Fruit fly (Drosophila melanogaster) whole organism, embryonic: ENCODE measurements around the gene Nepl12.
A peak's percentile ranks its signal among the peaks of the same experiment; 100 is the strongest.

Source experiments
- Atf6 ChIP-seq: fragments of 200-800 bp; sonication (Bioruptor generic); IDR thresholded peaks from 2 replicates; pipeline ENCODE4 v1.3.6; 2022; ENCODE audit warnings: missing biosample characterization, missing genetic modification characterization
- CG11093 ChIP-seq: fragments of 200-800 bp; sonication (Bioruptor generic); IDR thresholded peaks from 3 replicates; pipeline ENCODE4 v1.3.6; 2022; ENCODE audit warnings: missing biosample characterization, missing genetic modification characterization
- CG11456 ChIP-seq: fragments of 200-800 bp; sonication (Bioruptor generic); IDR thresholded peaks from 3 replicates; pipeline ENCODE4 v1.3.6; 2022; ENCODE audit warnings: missing biosample characterization, missing genetic modification characterization
- CG13424 ChIP-seq: fragments of 200-800 bp; sonication (Bioruptor generic); optimal IDR thresholded peaks from 2 replicates; lab custom pipeline; 2019; ENCODE audit warnings: missing biosample characterization, mild to moderate bottlenecking, missing genetic modification characterization, moderate library complexity
- CG14014 ChIP-seq: fragments of 200-800 bp; sonication (Bioruptor generic); IDR thresholded peaks from 2 replicates; pipeline ENCODE4 v1.3.6; 2022; ENCODE audit warnings: missing biosample characterization, missing genetic modification characterization
- CG1603 ChIP-seq: fragments of 200-800 bp; sonication (Bioruptor generic); optimal IDR thresholded peaks from 2 replicates; lab custom pipeline; 2019; ENCODE audit warnings: missing biosample characterization, mild to moderate bottlenecking, missing genetic modification characterization, moderate library complexity
- CG16813 ChIP-seq: fragments of 200-800 bp; sonication (Bioruptor generic); IDR thresholded peaks from 3 replicates; pipeline ENCODE4 v1.3.6; 2022; ENCODE audit warnings: missing biosample characterization, missing genetic modification characterization; ENCODE audit not compliant: partially characterized antibody
- CG1792 ChIP-seq: fragments of 200-800 bp; sonication (Bioruptor generic); optimal IDR thresholded peaks from 2 replicates; lab custom pipeline; 2016; ENCODE audit warnings: missing biosample characterization, missing genetic modification characterization
- CG2129 ChIP-seq: fragments of 200-800 bp; sonication (Bioruptor generic); IDR thresholded peaks from 2 replicates; pipeline ENCODE4 v1.3.6; 2022; ENCODE audit warnings: missing biosample characterization, missing genetic modification characterization; ENCODE audit not compliant: partially characterized antibody
- CG32772 ChIP-seq: fragments of 200-800 bp; sonication (Bioruptor generic); IDR thresholded peaks from 2 replicates; pipeline ENCODE4 v1.3.6; 2022; ENCODE audit warnings: missing biosample characterization, missing genetic modification characterization
- CG33557 ChIP-seq: fragments of 200-800 bp; sonication (Bioruptor generic); optimal IDR thresholded peaks from 2 replicates; lab custom pipeline; 2019; ENCODE audit warnings: missing biosample characterization, mild to moderate bottlenecking, missing genetic modification characterization, moderate library complexity
- CG34376 ChIP-seq: fragments of 200-800 bp; sonication (Bioruptor generic); optimal IDR thresholded peaks from 2 replicates; lab custom pipeline; 2018; ENCODE audit warnings: missing biosample characterization, mild to moderate bottlenecking, missing genetic modification characterization
- CG4360 ChIP-seq: fragments of 200-800 bp; sonication (Bioruptor generic); IDR thresholded peaks from 2 replicates; pipeline ENCODE4 v1.3.6; 2022; ENCODE audit warnings: missing biosample characterization, missing genetic modification characterization
- CG7928 ChIP-seq: fragments of 200-800 bp; sonication (Bioruptor generic); optimal IDR thresholded peaks from 2 replicates; lab custom pipeline; 2017; ENCODE audit warnings: missing biosample characterization, mild to moderate bottlenecking, missing genetic modification characterization
- Chrac-16 ChIP-seq: fragments of 200-800 bp; sonication (Bioruptor generic); optimal IDR thresholded peaks from 3 replicates; lab custom pipeline; 2016; ENCODE audit warnings: missing biosample characterization, missing genetic modification characterization
- D ChIP-seq, 2 experiments: fragments of 200-800 bp in 1 of 2; fragments of >200 bp in 1 of 2; sonication (Bioruptor generic) in 1 of 2; optimal IDR thresholded peaks; 2 replicates in 1 of 2; 3 replicates in 1 of 2; lab custom pipeline; 2017; ENCODE audit warnings: mild to moderate bottlenecking in 1 of 2, missing biosample characterization in 1 of 2, missing genetic modification characterization in 1 of 2, missing genetic modification reagents in 1 of 2
- E2f2 ChIP-seq: fragments of 200-800 bp; sonication (Bioruptor generic); IDR thresholded peaks from 2 replicates; pipeline ENCODE4 v1.3.6; 2022; ENCODE audit warnings: missing biosample characterization, missing genetic modification characterization
- Ets97D ChIP-seq: fragments of 200-800 bp; sonication (Bioruptor generic); optimal IDR thresholded peaks from 3 replicates; lab custom pipeline; 2016; ENCODE audit warnings: missing biosample characterization, missing genetic modification characterization
- H15 ChIP-seq: fragments of 200-800 bp; sonication (Bioruptor generic); IDR thresholded peaks from 3 replicates; pipeline ENCODE4 v1.3.6; 2022; ENCODE audit warnings: missing biosample characterization, missing genetic modification characterization
- MESR4 ChIP-seq: fragments of 200-800 bp; sonication (Bioruptor generic); optimal IDR thresholded peaks from 2 replicates; lab custom pipeline; 2018; ENCODE audit warnings: missing biosample characterization, mild to moderate bottlenecking, missing genetic modification characterization, moderate library complexity
- Max ChIP-seq: fragments of 200-800 bp; sonication (Bioruptor generic); optimal IDR thresholded peaks from 2 replicates; lab custom pipeline; 2016; ENCODE audit warnings: missing biosample characterization, mild to moderate bottlenecking, missing genetic modification characterization
- Nf-YB ChIP-seq: fragments of 200-800 bp; sonication (Bioruptor generic); optimal IDR thresholded peaks from 3 replicates; lab custom pipeline; 2019; ENCODE audit warnings: missing biosample characterization, mild to moderate bottlenecking, missing genetic modification characterization, moderate library complexity
- Nf-YC ChIP-seq: fragments of 200-800 bp; optimal IDR thresholded peaks from 3 replicates; lab custom pipeline; 2019; ENCODE audit warnings: missing biosample characterization, mild to moderate bottlenecking, missing genetic modification characterization, moderate library complexity
- Poxn ChIP-seq: fragments of 200-800 bp; sonication (Bioruptor generic); IDR thresholded peaks from 2 replicates; pipeline ENCODE4 v1.3.6; 2022; ENCODE audit warnings: missing biosample characterization, missing genetic modification characterization
- Scr ChIP-seq: fragments of 200-800 bp; sonication (Bioruptor generic); IDR thresholded peaks from 2 replicates; pipeline ENCODE4 v1.3.6; 2022; ENCODE audit warnings: missing biosample characterization, missing genetic modification characterization; ENCODE audit not compliant: partially characterized antibody
- Trl ChIP-seq, 3 experiments: fragments of >200 bp in 2 of 3; fragments of 200-800 bp in 1 of 3; sonication (Bioruptor generic) in 1 of 3; optimal IDR thresholded peaks; 2 replicates in 1 of 3; 3 replicates in 2 of 3; lab custom pipeline; 2016 to 2017; ENCODE audit warnings: missing biosample characterization in 1 of 3, missing genetic modification characterization in 1 of 3
- Xbp1 ChIP-seq: fragments of 200-800 bp; sonication (Bioruptor generic); optimal IDR thresholded peaks from 3 replicates; lab custom pipeline; 2016; ENCODE audit warnings: missing biosample characterization, mild to moderate bottlenecking, missing genetic modification characterization
- amos ChIP-seq: fragments of 200-800 bp; sonication (Bioruptor generic); IDR thresholded peaks from 2 replicates; pipeline ENCODE4 v1.3.6; 2022; ENCODE audit warnings: missing biosample characterization, missing genetic modification characterization; ENCODE audit not compliant: partially characterized antibody
- ara ChIP-seq: fragments of 200-800 bp; sonication (Bioruptor generic); IDR thresholded peaks from 2 replicates; pipeline ENCODE4 v1.3.6; 2022; ENCODE audit warnings: missing biosample characterization, missing genetic modification characterization
- ase ChIP-seq: fragments of 200-800 bp; sonication (Bioruptor generic); IDR thresholded peaks from 3 replicates; pipeline ENCODE4 v1.3.6; 2022; ENCODE audit warnings: missing biosample characterization, missing genetic modification characterization
- bsh ChIP-seq, 2 experiments: fragments of 200-800 bp; sonication (Bioruptor generic); optimal IDR thresholded peaks; 2 replicates each; lab custom pipeline; 2017 to 2018; ENCODE audit warnings: mild to moderate bottlenecking in 2 of 2, missing biosample characterization in 2 of 2, missing genetic modification characterization in 2 of 2, moderate library complexity in 1 of 2
- chif ChIP-seq, 2 experiments: fragments of 200-800 bp; sonication (Bioruptor generic); optimal IDR thresholded peaks; 3 replicates each; lab custom pipeline; 2016; ENCODE audit warnings: missing biosample characterization in 2 of 2, missing genetic modification characterization in 2 of 2
- chm ChIP-seq: fragments of 200-800 bp; sonication (Bioruptor generic); IDR thresholded peaks from 2 replicates; pipeline ENCODE4 v1.3.6; 2022; ENCODE audit warnings: missing biosample characterization, missing genetic modification characterization
- eve ChIP-seq, 2 experiments: fragments of >200 bp; optimal IDR thresholded peaks; 2 replicates each; lab custom pipeline; 2017; ENCODE audit warnings: missing biosample characterization in 2 of 2, missing genetic modification characterization in 2 of 2
- eyg ChIP-seq: fragments of 200-800 bp; sonication (Bioruptor generic); optimal IDR thresholded peaks from 3 replicates; lab custom pipeline; 2016; ENCODE audit warnings: missing biosample characterization, missing genetic modification characterization
- ftz-f1 ChIP-seq: fragments of 200-800 bp; sonication (Bioruptor generic); optimal IDR thresholded peaks from 2 replicates; lab custom pipeline; 2016; ENCODE audit warnings: missing biosample characterization, missing genetic modification characterization
- grn ChIP-seq: fragments of 200-800 bp; sonication (Bioruptor generic); optimal IDR thresholded peaks from 3 replicates; lab custom pipeline; 2017; ENCODE audit warnings: missing biosample characterization, missing genetic modification characterization
- gro ChIP-seq: fragments of 200-800 bp; sonication (Bioruptor generic); optimal IDR thresholded peaks from 2 replicates; lab custom pipeline; 2016; ENCODE audit warnings: missing biosample characterization, missing genetic modification characterization
- ind ChIP-seq: fragments of 200-800 bp; sonication (Bioruptor generic); optimal IDR thresholded peaks from 3 replicates; lab custom pipeline; 2016; ENCODE audit warnings: missing biosample characterization, missing genetic modification characterization
- jumu ChIP-seq: fragments of 200-800 bp; sonication (Bioruptor generic); optimal IDR thresholded peaks from 3 replicates; lab custom pipeline; 2016; ENCODE audit warnings: missing biosample characterization, missing genetic modification characterization
- kah ChIP-seq: fragments of 200-800 bp; sonication (Bioruptor generic); optimal IDR thresholded peaks from 2 replicates; lab custom pipeline; 2018; ENCODE audit warnings: missing biosample characterization, mild to moderate bottlenecking, missing genetic modification characterization
- mld ChIP-seq: fragments of 200-800 bp; sonication (Bioruptor generic); IDR thresholded peaks from 3 replicates; pipeline ENCODE4 v1.3.6; 2022; ENCODE audit warnings: missing biosample characterization, missing genetic modification characterization; ENCODE audit not compliant: partially characterized antibody
- nom ChIP-seq: fragments of 200-800 bp; sonication (Bioruptor generic); optimal IDR thresholded peaks from 2 replicates; lab custom pipeline; 2017; ENCODE audit warnings: missing biosample characterization, missing genetic modification characterization, mild to moderate bottlenecking, moderate library complexity, missing genetic modification reagents
- prd ChIP-seq, 3 experiments: fragments of >200 bp in 2 of 3; fragments of 200-800 bp in 1 of 3; sonication (Bioruptor generic) in 1 of 3; optimal IDR thresholded peaks in 2 of 3; IDR thresholded peaks in 1 of 3; 2 replicates in 2 of 3; 3 replicates in 1 of 3; pipeline versions ENCODE4 v1.3.6 to Lab custom; 2017 to 2022; ENCODE audit warnings: missing biosample characterization in 1 of 3, missing genetic modification characterization in 1 of 3
- scrt ChIP-seq: fragments of 200-800 bp; sonication (Bioruptor generic); optimal IDR thresholded peaks from 2 replicates; lab custom pipeline; 2018; ENCODE audit warnings: missing biosample characterization, mild to moderate bottlenecking, missing genetic modification characterization, moderate library complexity
- sisA ChIP-seq: fragments of 200-800 bp; sonication (Bioruptor generic); IDR thresholded peaks from 2 replicates; pipeline ENCODE4 v1.3.6; 2022; ENCODE audit warnings: missing biosample characterization, missing genetic modification characterization
- stc ChIP-seq: fragments of 200-800 bp; sonication (Bioruptor generic); IDR thresholded peaks from 2 replicates; pipeline ENCODE4 v1.3.6; 2022; ENCODE audit warnings: missing biosample characterization, missing genetic modification characterization
- toy ChIP-seq: fragments of 200-800 bp; sonication (Bioruptor generic); IDR thresholded peaks from 2 replicates; pipeline ENCODE4 v1.3.6; 2022; ENCODE audit warnings: missing biosample characterization, missing genetic modification characterization
- usp ChIP-seq: fragments of >200 bp; optimal IDR thresholded peaks from 2 replicates; lab custom pipeline; 2017; ENCODE audit warnings: missing biosample characterization, missing genetic modification characterization
- wor ChIP-seq: fragments of 200-800 bp; sonication (Bioruptor generic); IDR thresholded peaks from 2 replicates; pipeline ENCODE4 v1.3.6; 2022; ENCODE audit warnings: missing biosample characterization, missing genetic modification characterization
- zfh1 ChIP-seq: fragments of 200-800 bp; sonication (Bioruptor generic); IDR thresholded peaks from 3 replicates; pipeline ENCODE4 v1.3.6; 2022; ENCODE audit warnings: missing biosample characterization, missing genetic modification characterization

The Nepl12 gene

dm6 chr3R:9628036-9628435, 47.3 kb upstream of the Nepl12 start (continued):
- peak; percentile 13 for TF ChIP-seq D (optimal IDR thresholded peaks at IDR 0.05; lab: Kevin White, UChicago)
- no peak for TF ChIP-seq D (GFP tag; optimal IDR thresholded peaks at IDR 0.05; lab: Kevin White, UChicago)
- TF ChIP-seq ase (GFP tag; lab: Robert Waterston, UW), result no peak
- no peak for TF ChIP-seq jumu (GFP tag; lab: Kevin White, UChicago)
- TF ChIP-seq kah (GFP tag; lab: Kevin White, UChicago), result peak; percentile 68
- TF ChIP-seq CG32772 (GFP tag; lab: Robert Waterston, UW), result no peak
- TF ChIP-seq CG14014 (GFP tag; lab: Robert Waterston, UW), result no peak
- TF ChIP-seq chm (GFP tag; lab: Robert Waterston, UW), result no peak
- TF ChIP-seq Chrac-16 (GFP tag; lab: Kevin White, UChicago), result no peak
- TF ChIP-seq CG11093 (GFP tag; lab: Robert Waterston, UW), result 0 out of 3 replicates have a peak, but pooled peaks have one; percentile 22
- TF ChIP-seq CG33557, result no peak
- TF ChIP-seq chif (GFP tag; optimal IDR thresholded peaks at IDR 0.05; lab: Kevin White, UChicago), result no peak
- TF ChIP-seq eve (GFP tag; optimal IDR thresholded peaks at IDR 0.05; lab: Kevin White, UChicago), result no peak
- no peak for TF ChIP-seq CG4360 (GFP tag; lab: Robert Waterston, UW)
- TF ChIP-seq usp (GFP tag; lab: Kevin White, UChicago), result no peak
- TF ChIP-seq scrt (GFP tag; lab: Kevin White, UChicago), result peak; percentile 40
- no peak for TF ChIP-seq CG16813
- TF ChIP-seq grn (GFP tag; lab: Kevin White, UChicago), result no peak
- TF ChIP-seq CG1792, result no peak
- no peak for TF ChIP-seq Poxn (GFP tag; lab: Robert Waterston, UW)
- TF ChIP-seq amos (GFP tag; lab: Robert Waterston, UW), result no peak
- TF ChIP-seq CG7928, result no peak
- no peak for TF ChIP-seq Scr (GFP tag; lab: Robert Waterston, UW)
- TF ChIP-seq nom (GFP tag; lab: Kevin White, UChicago), result no peak
- no peak for TF ChIP-seq ind (GFP tag; lab: Kevin White, UChicago)
- TF ChIP-seq CG2129 (GFP tag; lab: Robert Waterston, UW), result no peak
- no peak for TF ChIP-seq ftz-f1 (GFP tag; lab: Kevin White, UChicago)
- 0 out of 3 replicates have a peak, but pooled peaks have one; percentile 18 for TF ChIP-seq mld
- no peak for TF ChIP-seq wor (GFP tag; lab: Robert Waterston, UW)
- no peak for TF ChIP-seq CG13424 (tag; lab: Kevin White, UChicago)
- no peak for TF ChIP-seq H15 (GFP tag; lab: Robert Waterston, UW)
- TF ChIP-seq Atf6 (GFP tag; lab: Robert Waterston, UW), result peak; percentile 23; the same call in 1 of the 2 replicates
- TF ChIP-seq sisA (GFP tag; lab: Robert Waterston, UW), result no peak
- TF ChIP-seq CG11456 (GFP tag; lab: Robert Waterston, UW), result 0 out of 3 replicates have a peak, but pooled peaks have one; percentile 41
- TF ChIP-seq zfh1 (GFP tag; lab: Robert Waterston, UW), result no peak
- 0 out of 2 replicates have a peak, but pooled peaks have one; percentile 25 for TF ChIP-seq ara
- TF ChIP-seq, all 482 proteins: peak for 12

- peak; percentile 63 for TF ChIP-seq Max (GFP tag; lab: Kevin White, UChicago)
- TF ChIP-seq Nf-YB (GFP tag; lab: Kevin White, UChicago), result peak; percentile 9
- no peak for TF ChIP-seq stc (GFP tag; lab: Robert Waterston, UW)
- TF ChIP-seq E2f2 (GFP tag; lab: Robert Waterston, UW), result peak; percentile 76
- TF ChIP-seq Nf-YC, result peak; percentile 57
- TF ChIP-seq CG1603 (tag; lab: Kevin White, UChicago), result peak; percentile 56
- TF ChIP-seq bsh (GFP tag; optimal IDR thresholded peaks at IDR 0.05; lab: Kevin White, UChicago), result no peak
- no peak for TF ChIP-seq Trl (optimal IDR thresholded peaks at IDR 0.05; lab: Kevin White, UChicago)
- TF ChIP-seq Trl (GFP tag; optimal IDR thresholded peaks at IDR 0.05; lab: Kevin White, UChicago), result no peak
- TF ChIP-seq CG34376 (GFP tag; lab: Kevin White, UChicago), result peak; percentile 23
- TF ChIP-seq prd (optimal IDR thresholded peaks at IDR 0.05; lab: Kevin White, UChicago), result no peak
- TF ChIP-seq prd (GFP tag; IDR thresholded peaks at IDR 0.05; lab: Robert Waterston, UW), result no peak
- TF ChIP-seq Xbp1 (GFP tag; lab: Kevin White, UChicago), result peak; percentile 24
- peak; percentile 8 for TF ChIP-seq MESR4 (GFP tag; lab: Kevin White, UChicago)
- no peak for TF ChIP-seq toy (GFP tag; lab: Robert Waterston, UW)
- TF ChIP-seq eyg (GFP tag; lab: Kevin White, UChicago), result no peak
- TF ChIP-seq Ets97D, result peak; percentile 29
- peak; percentile 4 for TF ChIP-seq gro (GFP tag; lab: Kevin White, UChicago)
Measured at dm6 chr3R:9628607-9629006, 46.7 kb upstream of the Nepl12 start.
